Worm (Caenorhabditis elegans): ENCODE results near the gene C51E3.6.

DNA sequence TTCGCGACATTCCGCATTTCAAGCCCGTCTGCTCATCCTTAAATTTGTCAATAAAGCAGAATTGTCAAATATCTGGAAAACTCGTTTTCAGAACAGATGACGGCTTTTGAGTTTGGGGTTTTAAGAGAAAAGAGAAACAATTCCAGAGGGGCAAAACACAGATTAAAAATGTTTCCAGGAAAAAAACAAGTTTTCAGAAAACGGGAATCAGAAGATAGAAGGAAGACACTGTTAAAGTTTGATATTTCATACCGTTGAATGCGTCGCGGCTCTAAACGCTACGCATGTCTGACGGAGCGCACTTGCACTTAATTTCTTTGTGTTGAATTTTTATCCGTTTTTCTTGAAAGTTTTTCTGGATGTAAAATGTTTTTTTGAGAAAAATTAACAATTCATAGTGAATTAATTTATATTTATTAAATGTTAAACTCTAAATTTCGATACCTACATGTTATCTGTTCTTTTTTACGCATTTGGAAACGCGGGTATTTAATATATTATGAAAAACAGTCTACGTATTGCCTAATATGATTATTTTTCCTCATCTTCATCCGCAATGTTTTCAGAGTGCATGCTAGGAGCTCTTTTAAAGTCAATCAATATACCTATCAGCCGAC is 32.1 kb downstream of the C51E3.6 start, which contains the start of the genes C08B6.18, wdr-20 and C08B6.8:
- no peak for TF ChIP-seq him-1 (tag; optimal IDR thresholded peaks at IDR 0.05)
- no peak for TF ChIP-seq W03F9.2 (tag; optimal IDR thresholded peaks at IDR 0.05)
